Worm (Caenorhabditis elegans) whole organism, L4 larva: ENCODE measurements around the gene R11D1.7.

Experiments
- F44E2.7 ChIP-seq: fragments of 200-800 bp; sonication (Bioruptor generic); IDR thresholded peaks from 2 replicates; pipeline ENCODE4 v2.1.2; 2022; ENCODE audit warnings: missing genetic modification characterization, missing compliant biosample characterization
- R02D3.7 ChIP-seq: fragments of 150-350 bp; sonication (generic microtip); optimal IDR thresholded peaks from 3 replicates; lab custom pipeline; 2014; ENCODE audit warnings: missing biosample characterization, missing genetic modification characterization
- T26A8.4 ChIP-seq: fragments of 200-800 bp; sonication (Bioruptor generic); IDR thresholded peaks from 2 replicates; pipeline ENCODE4 v1.3.6; 2022; ENCODE audit warnings: missing genetic modification characterization, missing compliant biosample characterization
- Y48G9A.11 ChIP-seq: fragments of 200-800 bp; sonication (Bioruptor generic); IDR thresholded peaks from 2 replicates; pipeline ENCODE4 v1.3.6; 2022; ENCODE audit warnings: missing genetic modification reagents, missing genetic modification characterization, missing compliant biosample characterization
- ZK337.2 ChIP-seq: fragments of 200-800 bp; sonication (Bioruptor generic); IDR thresholded peaks from 2 replicates; pipeline ENCODE4 v1.3.6; 2022; ENCODE audit warnings: missing genetic modification reagents, missing genetic modification characterization, missing compliant biosample characterization
- ZK546.5 ChIP-seq, 2 experiments: sonication (generic microtip); optimal IDR thresholded peaks; 2 replicates each; lab custom pipeline; 2017; ENCODE audit warnings: missing biosample characterization in 2 of 2, missing genetic modification characterization in 2 of 2
- aha-1 ChIP-seq: fragments of 150-350 bp; peaks from one replicate; lab custom pipeline; 2014; ENCODE audit warnings: missing biosample characterization, missing genetic modification characterization
- arid-1 ChIP-seq: fragments of 200-800 bp; sonication (Bioruptor generic); conservative IDR thresholded peaks from 2 replicates; pipeline ENCODE4 v1.3.6; 2022; ENCODE audit warnings: missing genetic modification reagents, missing genetic modification characterization, missing compliant biosample characterization
- ceh-62 ChIP-seq: sonication (generic microtip); optimal IDR thresholded peaks from 2 replicates; lab custom pipeline; 2017; ENCODE audit warnings: missing biosample characterization, missing genetic modification characterization
- cey-2 ChIP-seq: sonication (generic microtip); optimal IDR thresholded peaks from 3 replicates; lab custom pipeline; 2017; ENCODE audit warnings: missing genetic modification characterization, mild to moderate bottlenecking, missing compliant biosample characterization, antibody characterized with exemption, borderline replicate concordance; ENCODE audit not compliant: insufficient read depth
- daf-12 ChIP-seq: fragments of 150-350 bp; optimal IDR thresholded peaks from 2 replicates; lab custom pipeline; 2014; ENCODE audit warnings: missing biosample characterization, missing genetic modification reagents, missing genetic modification characterization
- daf-19 ChIP-seq: fragments of 200-800 bp; sonication (Bioruptor generic); conservative IDR thresholded peaks from 2 replicates; pipeline ENCODE4 v1.3.6; 2022; ENCODE audit warnings: missing genetic modification characterization, missing compliant biosample characterization
- daf-8 ChIP-seq: fragments of 200-800 bp; sonication (Bioruptor generic); IDR thresholded peaks from 2 replicates; pipeline ENCODE4 v1.3.6; 2022; ENCODE audit warnings: missing genetic modification characterization, missing compliant biosample characterization
- dmd-6 ChIP-seq: fragments of 200-800 bp; sonication (Bioruptor generic); IDR thresholded peaks from 2 replicates; pipeline ENCODE4 v1.3.6; 2022; ENCODE audit warnings: missing genetic modification reagents, missing genetic modification characterization, missing compliant biosample characterization
- dmd-9 ChIP-seq: fragments of 200-800 bp; sonication (Bioruptor generic); IDR thresholded peaks from 2 replicates; pipeline ENCODE4 v1.3.6; 2022; ENCODE audit warnings: missing genetic modification reagents, missing genetic modification characterization, missing compliant biosample characterization
- dve-1 ChIP-seq: sonication (generic microtip); optimal IDR thresholded peaks from 2 replicates; lab custom pipeline; 2017; ENCODE audit warnings: antibody characterized with exemption, mild to moderate bottlenecking, missing genetic modification characterization, missing compliant biosample characterization; ENCODE audit not compliant: insufficient read depth
- fos-1 ChIP-seq: fragments of 150-350 bp; optimal IDR thresholded peaks from 2 replicates; lab custom pipeline; 2014; ENCODE audit warnings: missing biosample characterization, missing genetic modification characterization
- hif-1 ChIP-seq, 2 experiments: sonication (generic microtip); optimal IDR thresholded peaks; 2 replicates each; lab custom pipeline; 2016 to 2017; ENCODE audit warnings: missing compliant biosample characterization in 2 of 2, missing genetic modification characterization in 2 of 2, missing genetic modification reagents in 2 of 2, missing genotype in 2 of 2, mild to moderate bottlenecking in 1 of 2
- hlh-30 ChIP-seq: sonication (generic microtip); optimal IDR thresholded peaks from 2 replicates; lab custom pipeline; 2017; ENCODE audit warnings: antibody characterized with exemption, mild to moderate bottlenecking, missing genetic modification characterization, missing compliant biosample characterization; ENCODE audit not compliant: insufficient read depth
- hmg-1.1 ChIP-seq: fragments of 200-800 bp; sonication (Bioruptor generic); IDR thresholded peaks from 2 replicates; pipeline ENCODE4 v1.3.6; 2022; ENCODE audit warnings: missing genetic modification reagents, missing genetic modification characterization, missing compliant biosample characterization
- lin-38 ChIP-seq: fragments of 200-800 bp; sonication (Bioruptor generic); IDR thresholded peaks from 2 replicates; pipeline ENCODE4 v1.3.6; 2022; ENCODE audit warnings: missing genetic modification reagents, missing genetic modification characterization, missing compliant biosample characterization
- lsy-2 ChIP-seq, 2 experiments: fragments of 150-350 bp in 1 of 2; sonication (generic microtip) in 1 of 2; optimal IDR thresholded peaks; 2 replicates each; lab custom pipeline; 2014 to 2017; ENCODE audit warnings: missing biosample characterization in 2 of 2, missing genetic modification characterization in 2 of 2
- mdt-29 ChIP-seq: fragments of 200-800 bp; sonication (Bioruptor generic); IDR thresholded peaks from 2 replicates; pipeline ENCODE4 v1.3.6; 2022; ENCODE audit warnings: missing genetic modification reagents, missing genetic modification characterization, missing compliant biosample characterization
- mep-1 ChIP-seq: fragments of 150-350 bp; sonication (generic microtip); optimal IDR thresholded peaks from 3 replicates; lab custom pipeline; 2014; ENCODE audit warnings: missing biosample characterization, missing genetic modification characterization
- nhr-11 ChIP-seq: fragments of 150-350 bp; optimal IDR thresholded peaks from 2 replicates; lab custom pipeline; 2014; ENCODE audit warnings: missing biosample characterization, missing genetic modification characterization
- nhr-237 ChIP-seq: sonication (generic microtip); optimal IDR thresholded peaks from 2 replicates; lab custom pipeline; 2017; ENCODE audit warnings: missing biosample characterization, missing genetic modification characterization
- nhr-25 ChIP-seq: sonication (generic microtip); optimal IDR thresholded peaks from 2 replicates; lab custom pipeline; 2017; ENCODE audit warnings: missing genetic modification characterization, mild to moderate bottlenecking, missing compliant biosample characterization, antibody characterized with exemption, moderate library complexity, borderline replicate concordance; ENCODE audit not compliant: insufficient read depth
- nhr-48 ChIP-seq: sonication (generic microtip); optimal IDR thresholded peaks from 2 replicates; lab custom pipeline; 2016; ENCODE audit warnings: mild to moderate bottlenecking, missing genetic modification characterization, missing compliant biosample characterization
- php-3 ChIP-seq: fragments of 200-800 bp; sonication (Bioruptor generic); IDR thresholded peaks from 2 replicates; pipeline ENCODE4 v1.3.6; 2022; ENCODE audit warnings: missing genetic modification reagents, missing genetic modification characterization, missing compliant biosample characterization
- set-16 ChIP-seq: fragments of 200-800 bp; sonication (Bioruptor generic); IDR thresholded peaks from 2 replicates; pipeline ENCODE4 v1.3.6; 2022; ENCODE audit warnings: missing genetic modification reagents, missing genetic modification characterization, missing compliant biosample characterization
- snpc-4 ChIP-seq: fragments of 150-350 bp; optimal IDR thresholded peaks from 2 replicates; lab custom pipeline; 2014; ENCODE audit warnings: missing biosample characterization, missing genetic modification characterization
- unc-39 ChIP-seq: sonication (generic microtip); optimal IDR thresholded peaks from 2 replicates; lab custom pipeline; 2017; ENCODE audit warnings: missing biosample characterization, missing genetic modification characterization
- vab-7 ChIP-seq: fragments of 200-800 bp; sonication (Bioruptor generic); IDR thresholded peaks from 2 replicates; pipeline ENCODE4 v1.3.6; 2022; ENCODE audit warnings: missing genetic modification reagents, missing genetic modification characterization, missing compliant biosample characterization
- zag-1 ChIP-seq: fragments of 150-350 bp; optimal IDR thresholded peaks from 2 replicates; lab custom pipeline; 2014; ENCODE audit warnings: missing biosample characterization, missing genetic modification characterization
- zip-2 ChIP-seq: fragments of 150-350 bp; optimal IDR thresholded peaks from 2 replicates; lab custom pipeline; 2014; ENCODE audit warnings: missing biosample characterization, missing genetic modification characterization

Gene R11D1.7

DNA sequence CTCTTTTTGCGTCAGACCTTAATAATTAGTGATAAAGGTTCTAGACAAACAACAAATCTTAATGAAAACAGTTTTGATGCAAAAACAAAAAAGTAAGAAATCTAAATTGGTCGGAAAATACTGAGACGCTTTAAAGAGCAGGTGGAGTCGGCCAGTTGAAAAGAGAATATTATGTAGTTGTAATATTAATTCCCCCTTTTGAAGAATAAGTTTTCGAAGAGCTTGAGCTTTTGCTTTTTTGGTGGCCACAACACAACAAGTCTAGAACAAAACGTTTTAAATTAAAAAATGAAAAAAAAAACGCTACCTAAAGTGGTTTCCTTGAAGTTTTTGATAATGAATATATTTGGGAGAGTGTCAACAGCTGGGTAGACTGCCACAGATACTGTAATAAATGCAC is 3.4 kb upstream of the R11D1.7 start, which contains the start of gene str-178:
str-178 (minus strand) TSS at position 101 of the 400 bp plus-strand sequence.
- no peak for TF ChIP-seq ZK546.5 (tag; optimal IDR thresholded peaks at IDR 0.05; lab: Kevin White, UChicago)
- TF ChIP-seq hlh-30 (tag; lab: Kevin White, UChicago), result no peak
- TF ChIP-seq daf-12 (tag; lab: Kevin White, UChicago), result no peak
- no peak for TF ChIP-seq nhr-11 (tag; lab: Kevin White, UChicago)
- TF ChIP-seq nhr-237 (tag; lab: Kevin White, UChicago), result no peak
- no peak for TF ChIP-seq zag-1 (tag; lab: Kevin White, UChicago)
- no peak for TF ChIP-seq zip-2 (tag; lab: Kevin White, UChicago)
- no peak for TF ChIP-seq nhr-25
- TF ChIP-seq unc-39 (tag; lab: Kevin White, UChicago), result no peak
- no peak for TF ChIP-seq dve-1 (tag; lab: Kevin White, UChicago)
- TF ChIP-seq ZK337.2 (GFP tag; lab: Robert Waterston, UW), result no peak
- no peak for TF ChIP-seq dmd-6 (GFP tag; lab: Robert Waterston, UW)
- TF ChIP-seq ceh-62 (tag; lab: Kevin White, UChicago), result no peak
- TF ChIP-seq mdt-29 (GFP tag; lab: Robert Waterston, UW), result no peak
- TF ChIP-seq hmg-1.1, result no peak
- TF ChIP-seq aha-1, result no peak
- TF ChIP-seq vab-7, result no peak
- TF ChIP-seq lsy-2 (tag; optimal IDR thresholded peaks at IDR 0.05; lab: Kevin White, UChicago), result no peak
- TF ChIP-seq snpc-4 (tag; lab: Kevin White, UChicago), result no peak

ce11 chrV:12718622-12719021 is 1.2 kb upstream of the R11D1.7 start, which contains the start of gene str-181:
Gene str-181, minus strand, starts transcription at chrV:12718722.
- TF ChIP-seq aha-1 (peak; percentile 56), fos-1 (tag; lab: Kevin White, UChicago) (no peak)

DNA sequence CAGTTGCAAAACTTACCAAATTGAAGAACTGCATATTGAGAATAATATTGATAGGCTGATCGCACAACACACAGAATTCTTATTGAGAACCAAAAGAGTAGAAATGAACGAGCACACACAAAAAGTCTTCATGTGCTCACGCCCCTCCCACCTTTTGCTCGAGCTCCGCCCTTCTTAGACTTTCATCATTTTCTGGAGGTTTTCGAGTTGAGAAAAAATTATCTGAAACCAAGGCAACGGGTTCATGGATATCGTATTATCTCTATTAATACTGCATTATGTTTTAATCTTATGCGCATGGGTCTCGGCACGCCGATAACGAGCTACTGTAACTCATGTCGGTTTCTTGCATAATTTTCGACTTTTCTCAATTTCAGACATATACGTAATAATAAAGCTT is 6.1 kb downstream of the R11D1.7 start, which contains the start of gene R11D1.12:
R11D1.12 (minus strand) TSS at position 101 of the 400 bp plus-strand sequence.
- TF ChIP-seq dmd-9 (GFP tag; lab: Robert Waterston, UW) (no peak), set-16 (GFP tag; lab: Robert Waterston, UW) (no peak), T26A8.4 (GFP tag; lab: Robert Waterston, UW) (no peak), arid-1 (GFP tag; lab: Robert Waterston, UW) (no peak), hlh-30 (tag; lab: Kevin White, UChicago) (no peak)

DNA sequence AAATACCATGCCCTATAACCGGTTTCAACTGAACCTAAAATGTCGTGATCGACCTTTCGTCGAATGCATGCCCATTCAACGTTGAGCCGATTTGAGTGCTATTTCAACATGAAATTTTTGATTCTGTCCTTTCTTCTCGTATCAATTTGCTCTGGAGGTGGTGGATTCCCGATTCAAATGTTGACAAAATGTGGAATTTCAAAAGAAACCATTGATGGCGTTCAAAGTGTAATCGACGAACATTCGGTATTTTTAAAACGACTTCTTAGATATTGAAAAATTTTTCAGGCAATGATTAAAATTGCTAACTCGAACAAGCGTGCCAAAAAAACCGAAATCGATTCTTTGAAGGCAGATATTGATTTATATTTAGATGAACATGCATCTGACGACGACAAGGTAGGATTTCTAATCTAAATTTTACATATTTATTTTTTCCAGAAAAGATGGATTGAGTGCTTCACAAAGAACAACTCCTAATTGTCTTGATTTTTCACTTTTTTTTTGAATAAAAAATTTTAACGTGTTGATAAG is 7.4 kb downstream of the R11D1.7 start, which contains the start of gene R11D1.13:
R11D1.13 (plus strand) TSS at position 51 of the 534 bp plus-strand sequence.
- TF ChIP-seq lin-38 (GFP tag; lab: Robert Waterston, UW), result peak; percentile 36; the same call in 1 of the 2 replicates
- TF ChIP-seq daf-8, result no peak
- no peak for TF ChIP-seq nhr-48 (tag; lab: Kevin White, UChicago)
- no peak for TF ChIP-seq mep-1 (tag; lab: Kevin White, UChicago)
- peak; percentile 31; the same call in 1 of the 2 replicates for TF ChIP-seq Y48G9A.11
- no peak for TF ChIP-seq php-3 (GFP tag; lab: Robert Waterston, UW)
- no peak for TF ChIP-seq hif-1 (tag; optimal IDR thresholded peaks at IDR 0.05; lab: Kevin White, UChicago)
- TF ChIP-seq cey-2 (tag; lab: Kevin White, UChicago), result no peak
- TF ChIP-seq F44E2.7 (GFP tag; lab: Robert Waterston, UW), result no peak
- TF ChIP-seq daf-19 (GFP tag; lab: Robert Waterston, UW), result 0 out of 2 replicates have a peak, but pooled peaks have one; percentile 46
- TF ChIP-seq R02D3.7 (tag; lab: Kevin White, UChicago), result no peak
